Worm (Caenorhabditis elegans): ENCODE results near the gene str-252.

DNA sequence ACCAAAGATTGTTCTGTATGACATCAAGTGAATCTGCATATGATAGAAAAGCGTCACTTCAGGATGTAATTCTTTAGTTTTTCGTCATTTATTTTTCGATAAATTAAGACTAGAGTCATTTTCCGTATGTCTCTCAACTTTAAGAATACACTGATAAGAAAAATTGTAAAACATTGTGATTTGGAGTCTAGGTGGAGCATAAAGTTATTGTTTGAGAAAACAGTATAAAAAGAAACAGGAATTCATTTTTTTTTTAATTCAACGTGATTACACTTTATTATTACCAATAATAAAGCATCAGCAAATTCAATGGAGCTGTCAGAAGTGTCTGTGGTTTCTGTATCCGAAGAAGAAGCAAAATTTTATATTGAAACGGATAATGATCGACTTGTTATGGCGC, 32.7 kb downstream of the str-252 start, which contains the start of gene R10D12.6:
- TF ChIP-seq ama-1 (optimal IDR thresholded peaks at IDR 0.05) (no peak), ama-1 (GFP tag; optimal IDR thresholded peaks at IDR 0.05) (no peak), nhr-90 (tag; optimal IDR thresholded peaks at IDR 0.05) (no peak), unc-130 (GFP tag; optimal IDR thresholded peaks at IDR 0.05) (no peak), snpc-4 (GFP tag; optimal IDR thresholded peaks at IDR 0.05) (no peak), snpc-4 (tag; optimal IDR thresholded peaks at IDR 0.05) (no peak), die-1 (tag; optimal IDR thresholded peaks at IDR 0.05) (no peak), nfya-1 (tag; optimal IDR thresholded peaks at IDR 0.05; ENCODE audit: borderline replicate concordance, insufficient read depth) (no peak), gei-17 (GFP tag; optimal IDR thresholded peaks at IDR 0.05) (no peak), let-526 (GFP tag; IDR thresholded peaks at IDR 0.05) (no peak), madf-6 (GFP tag; IDR thresholded peaks at IDR 0.05) (no peak), F52B5.7 (tag; optimal IDR thresholded peaks at IDR 0.05) (no peak), lsl-1 (GFP tag; optimal IDR thresholded peaks at IDR 0.05) (no peak), F49E8.2 (tag; optimal IDR thresholded peaks at IDR 0.05; ENCODE audit: insufficient read depth) (no peak), lin-26 (GFP tag; IDR thresholded peaks at IDR 0.05) (no peak), F57A8.1 (GFP tag; optimal IDR thresholded peaks at IDR 0.05) (no peak)

All from whole organism, young adult.